Fruit fly (Drosophila melanogaster) whole organism, prepupa: Measurements from ENCODE around the gene Ugt35B1.

Source experiments
- Blimp-1 ChIP-seq: fragments of 200-800 bp; sonication (Bioruptor generic); optimal IDR thresholded peaks from 3 replicates; lab custom pipeline; 2017; ENCODE audit warnings: missing biosample characterization, missing genetic modification characterization, mild to moderate bottlenecking, moderate library complexity, missing genetic modification reagents
- CG10669 ChIP-seq: fragments of 200-800 bp; sonication (Bioruptor generic); optimal IDR thresholded peaks from 3 replicates; lab custom pipeline; 2018; ENCODE audit warnings: missing biosample characterization, mild to moderate bottlenecking, missing genetic modification characterization, moderate library complexity
- CG11902 ChIP-seq: fragments of 200-800 bp; sonication (Bioruptor generic); optimal IDR thresholded peaks from 3 replicates; lab custom pipeline; 2016; ENCODE audit warnings: missing biosample characterization, missing genetic modification characterization
- CG15336 ChIP-seq: fragments of 200-800 bp; sonication (Bioruptor generic); IDR thresholded peaks from 2 replicates; pipeline ENCODE4 v1.3.6; 2022; ENCODE audit warnings: missing biosample characterization, missing genetic modification characterization
- CG16779 ChIP-seq: fragments of 200-800 bp; sonication (Bioruptor generic); optimal IDR thresholded peaks from 3 replicates; lab custom pipeline; 2017; ENCODE audit warnings: missing biosample characterization, mild to moderate bottlenecking, missing genetic modification characterization
- CG3032 ChIP-seq: fragments of 200-800 bp; optimal IDR thresholded peaks from 2 replicates; lab custom pipeline; 2019; ENCODE audit warnings: missing biosample characterization, mild to moderate bottlenecking, missing genetic modification characterization, moderate library complexity
- CG31627 ChIP-seq: fragments of 200-800 bp; sonication (Bioruptor generic); optimal IDR thresholded peaks from 3 replicates; lab custom pipeline; 2016; ENCODE audit warnings: missing biosample characterization, missing genetic modification characterization
- CG4318 ChIP-seq: fragments of 200-800 bp; sonication (Bioruptor generic); optimal IDR thresholded peaks from 3 replicates; lab custom pipeline; 2017; ENCODE audit warnings: missing biosample characterization, mild to moderate bottlenecking, missing genetic modification characterization
- CG6163 ChIP-seq: fragments of 200-800 bp; sonication (Bioruptor generic); IDR thresholded peaks from 3 replicates; pipeline ENCODE4 v1.3.6; 2022; ENCODE audit warnings: missing biosample characterization, missing genetic modification characterization
- CG6276 ChIP-seq: fragments of 200-800 bp; sonication (Bioruptor generic); optimal IDR thresholded peaks from 2 replicates; lab custom pipeline; 2017; ENCODE audit warnings: missing biosample characterization, mild to moderate bottlenecking, missing genetic modification characterization
- CG6792 ChIP-seq: fragments of 200-800 bp; sonication (Bioruptor generic); optimal IDR thresholded peaks from 3 replicates; lab custom pipeline; 2016; ENCODE audit warnings: missing biosample characterization, missing genetic modification characterization
- CG6808 ChIP-seq: fragments of 200-800 bp; sonication (Bioruptor generic); optimal IDR thresholded peaks from 3 replicates; lab custom pipeline; 2017; ENCODE audit warnings: missing biosample characterization, missing genetic modification characterization, mild to moderate bottlenecking, moderate library complexity, missing genetic modification reagents
- CG6854 ChIP-seq: fragments of 200-800 bp; sonication (Bioruptor generic); optimal IDR thresholded peaks from 2 replicates; lab custom pipeline; 2017; ENCODE audit warnings: missing biosample characterization, mild to moderate bottlenecking, missing genetic modification characterization
- CG7368 ChIP-seq: fragments of 200-800 bp; sonication (Bioruptor generic); optimal IDR thresholded peaks from 3 replicates; lab custom pipeline; 2016; ENCODE audit warnings: missing biosample characterization, missing genetic modification characterization
- CG8119 ChIP-seq: fragments of 200-800 bp; sonication (Bioruptor generic); IDR thresholded peaks from 3 replicates; pipeline ENCODE4 v1.3.6; 2022; ENCODE audit warnings: missing biosample characterization, missing genetic modification characterization
- CG8319 ChIP-seq: fragments of 200-800 bp; sonication (Bioruptor generic); optimal IDR thresholded peaks from 3 replicates; lab custom pipeline; 2016; ENCODE audit warnings: missing biosample characterization, missing genetic modification characterization
- CG8632 ChIP-seq: fragments of 200-800 bp; sonication (Bioruptor generic); optimal IDR thresholded peaks from 3 replicates; lab custom pipeline; 2016; ENCODE audit warnings: missing biosample characterization, missing genetic modification characterization
- Eip75B ChIP-seq: fragments of 200-800 bp; sonication (Bioruptor generic); optimal IDR thresholded peaks from 3 replicates; lab custom pipeline; 2016; ENCODE audit warnings: missing biosample characterization, missing genetic modification characterization
- Eip78C ChIP-seq: fragments of 200-800 bp; sonication (Bioruptor generic); peaks from one replicate; lab custom pipeline; 2016; ENCODE audit warnings: missing biosample characterization, missing genetic modification characterization
- Eip93F ChIP-seq: fragments of 200-800 bp; sonication (Bioruptor generic); optimal IDR thresholded peaks from 2 replicates; lab custom pipeline; 2016; ENCODE audit warnings: missing biosample characterization, mild to moderate bottlenecking, missing genetic modification characterization
- Ets21C ChIP-seq: fragments of 200-800 bp; sonication (Bioruptor generic); optimal IDR thresholded peaks from 3 replicates; lab custom pipeline; 2016; ENCODE audit warnings: missing biosample characterization, missing genetic modification characterization
- Ets96B ChIP-seq: fragments of 200-800 bp; optimal IDR thresholded peaks from 2 replicates; lab custom pipeline; 2019; ENCODE audit warnings: missing biosample characterization, mild to moderate bottlenecking, missing genetic modification characterization, moderate library complexity
- Hr38 ChIP-seq: sonication (Bioruptor generic); optimal IDR thresholded peaks from 2 replicates; lab custom pipeline; 2016; ENCODE audit warnings: missing biosample characterization, missing genetic modification characterization
- Hr39 ChIP-seq: fragments of 200-800 bp; sonication (Bioruptor generic); optimal IDR thresholded peaks from 2 replicates; lab custom pipeline; 2016; ENCODE audit warnings: missing biosample characterization, missing genetic modification characterization
- Hr4 ChIP-seq: fragments of 200-800 bp; sonication (Bioruptor generic); optimal IDR thresholded peaks from 3 replicates; lab custom pipeline; 2016; ENCODE audit warnings: missing biosample characterization, missing genetic modification characterization
- Lpt ChIP-seq: fragments of 200-800 bp; sonication (Bioruptor generic); optimal IDR thresholded peaks from 3 replicates; lab custom pipeline; 2016; ENCODE audit warnings: missing biosample characterization, missing genetic modification characterization
- Met ChIP-seq: fragments of 200-800 bp; sonication (Bioruptor generic); optimal IDR thresholded peaks from 3 replicates; lab custom pipeline; 2016; ENCODE audit warnings: missing biosample characterization, missing genetic modification characterization
- OdsH ChIP-seq: fragments of 200-800 bp; sonication (Bioruptor generic); optimal IDR thresholded peaks from 3 replicates; lab custom pipeline; 2016; ENCODE audit warnings: missing biosample characterization, missing genetic modification characterization
- Sox102F ChIP-seq: fragments of 200-800 bp; sonication (Bioruptor generic); optimal IDR thresholded peaks from 2 replicates; lab custom pipeline; 2016; ENCODE audit warnings: missing biosample characterization, mild to moderate bottlenecking, missing genetic modification characterization
- Sox15 ChIP-seq: fragments of 200-800 bp; sonication (Bioruptor generic); optimal IDR thresholded peaks from 3 replicates; lab custom pipeline; 2016; ENCODE audit warnings: missing biosample characterization, missing genetic modification characterization
- achi ChIP-seq: fragments of 200-800 bp; sonication (Bioruptor generic); optimal IDR thresholded peaks from 3 replicates; lab custom pipeline; 2016; ENCODE audit warnings: missing biosample characterization, missing genetic modification characterization
- dac ChIP-seq: fragments of 200-800 bp; sonication (Bioruptor generic); optimal IDR thresholded peaks from 2 replicates; lab custom pipeline; 2017; ENCODE audit warnings: missing biosample characterization, mild to moderate bottlenecking, missing genetic modification characterization
- dsx ChIP-seq: fragments of 200-800 bp; optimal IDR thresholded peaks from 3 replicates; lab custom pipeline; 2019; ENCODE audit warnings: missing biosample characterization, mild to moderate bottlenecking, missing genetic modification characterization, moderate library complexity; ENCODE audit not compliant: poor library complexity, severe bottlenecking
- eg ChIP-seq: fragments of 200-800 bp; sonication (Bioruptor generic); IDR thresholded peaks from 3 replicates; pipeline ENCODE4 v1.3.6; 2022; ENCODE audit warnings: missing biosample characterization, missing genetic modification characterization
- esn ChIP-seq: fragments of 200-800 bp; sonication (Bioruptor generic); optimal IDR thresholded peaks from 2 replicates; lab custom pipeline; 2016; ENCODE audit warnings: missing biosample characterization, mild to moderate bottlenecking, missing genetic modification characterization, moderate library complexity
- fd59A ChIP-seq: fragments of 200-800 bp; sonication (Bioruptor generic); optimal IDR thresholded peaks from 2 replicates; lab custom pipeline; 2017; ENCODE audit warnings: missing biosample characterization, mild to moderate bottlenecking, missing genetic modification characterization, missing genetic modification reagents
- fd85E ChIP-seq: fragments of 200-800 bp; sonication (Bioruptor generic); optimal IDR thresholded peaks from 3 replicates; lab custom pipeline; 2016; ENCODE audit warnings: missing biosample characterization, missing genetic modification characterization
- fkh ChIP-seq: fragments of 200-800 bp; sonication (Bioruptor generic); optimal IDR thresholded peaks from 3 replicates; lab custom pipeline; 2017; ENCODE audit warnings: missing biosample characterization, mild to moderate bottlenecking, missing genetic modification characterization, moderate library complexity
- lz ChIP-seq: fragments of 200-800 bp; sonication (Bioruptor generic); optimal IDR thresholded peaks from 3 replicates; lab custom pipeline; 2016; ENCODE audit warnings: missing biosample characterization, missing genetic modification characterization
- net ChIP-seq: fragments of 200-800 bp; sonication (Bioruptor generic); optimal IDR thresholded peaks from 3 replicates; lab custom pipeline; 2016; ENCODE audit warnings: missing biosample characterization, missing genetic modification characterization
- pdm3 ChIP-seq: fragments of 200-800 bp; sonication (Bioruptor generic); optimal IDR thresholded peaks from 3 replicates; lab custom pipeline; 2016; ENCODE audit warnings: missing biosample characterization, missing genetic modification characterization
- ss ChIP-seq, 2 experiments: fragments of 200-800 bp; sonication (Bioruptor generic); optimal IDR thresholded peaks; 2 replicates in 1 of 2; 3 replicates in 1 of 2; lab custom pipeline; 2017 to 2018; ENCODE audit warnings: mild to moderate bottlenecking in 2 of 2, missing biosample characterization in 2 of 2, missing genetic modification characterization in 2 of 2, moderate library complexity in 1 of 2
- vri ChIP-seq: fragments of 200-800 bp; sonication (Bioruptor generic); optimal IDR thresholded peaks from 3 replicates; lab custom pipeline; 2016; ENCODE audit warnings: missing biosample characterization, mild to moderate bottlenecking, missing genetic modification characterization

Ugt35B1 gene

dm6 chr3R:11178300-11178699 lies 8.3 kb upstream of the Ugt35B1 start:
- TF ChIP-seq CG16779 (no peak), CG4318 (GFP tag; lab: Kevin White, UChicago) (no peak), fkh (GFP tag; lab: Kevin White, UChicago) (peak; percentile 47)

dm6 chr3R:11177579-11177978 lies 7.5 kb upstream of the Ugt35B1 start:
- no peak for TF ChIP-seq achi (GFP tag; lab: Kevin White, UChicago)
- TF ChIP-seq net (GFP tag; lab: Kevin White, UChicago), result no peak
- no peak for TF ChIP-seq CG31627
- TF ChIP-seq CG3032 (tag; lab: Kevin White, UChicago), result no peak
- no peak for TF ChIP-seq CG6854
- TF ChIP-seq fd59A (GFP tag; lab: Kevin White, UChicago), result no peak
- TF ChIP-seq fd85E (GFP tag; lab: Kevin White, UChicago), result no peak
- TF ChIP-seq CG8319 (GFP tag; lab: Kevin White, UChicago), result no peak
- no peak for TF ChIP-seq Ets96B
- TF ChIP-seq CG7368, result no peak
- no peak for TF ChIP-seq Sox102F
- TF ChIP-seq Eip75B, result no peak
- no peak for TF ChIP-seq Met (GFP tag; lab: Kevin White, UChicago)
- no peak for TF ChIP-seq CG4318 (GFP tag; lab: Kevin White, UChicago)
- TF ChIP-seq Lpt (GFP tag; lab: Kevin White, UChicago), result no peak
- TF ChIP-seq Hr4 (GFP tag; lab: Kevin White, UChicago), result no peak
- no peak for TF ChIP-seq Sox15 (GFP tag; lab: Kevin White, UChicago)
- TF ChIP-seq Eip78C (GFP tag; lab: Kevin White, UChicago), result no peak
- no peak for TF ChIP-seq eg

dm6 chr3R:11175777-11176176 lies 5.7 kb upstream of the Ugt35B1 start:
- TF ChIP-seq CG15336 (GFP tag; lab: Robert Waterston, UW), result no peak
- no peak for TF ChIP-seq Ets21C (GFP tag; lab: Kevin White, UChicago)
- TF ChIP-seq CG10669, result no peak
- TF ChIP-seq fd85E (GFP tag; lab: Kevin White, UChicago), result no peak
- no peak for TF ChIP-seq CG11902 (GFP tag; lab: Kevin White, UChicago)
- TF ChIP-seq Lpt (GFP tag; lab: Kevin White, UChicago), result no peak
- no peak for TF ChIP-seq CG16779
- no peak for TF ChIP-seq Hr38
- no peak for TF ChIP-seq CG8119 (GFP tag; lab: Robert Waterston, UW)
- no peak for TF ChIP-seq OdsH (GFP tag; lab: Kevin White, UChicago)
- no peak for TF ChIP-seq CG3032 (tag; lab: Kevin White, UChicago)
- no peak for TF ChIP-seq net (GFP tag; lab: Kevin White, UChicago)
- TF ChIP-seq CG8632 (GFP tag; lab: Kevin White, UChicago), result no peak
- no peak for TF ChIP-seq CG6808
- TF ChIP-seq Eip93F (GFP tag; lab: Kevin White, UChicago), result no peak
- no peak for TF ChIP-seq CG6792 (GFP tag; lab: Kevin White, UChicago)

- TF ChIP-seq vri (peak; percentile 42), CG6792 (GFP tag; lab: Kevin White, UChicago) (no peak)
Measured at dm6 chr3R:11175308-11175707, 5.3 kb upstream of the Ugt35B1 start, which contains the start of the genes Ugt304A1 and Ugt303A1. Gene Ugt304A1, minus strand, starts transcription at chr3R:11175408. Gene Ugt303A1, plus strand, starts transcription at chr3R:11175529.

- no peak for TF ChIP-seq CG15336 (GFP tag; lab: Robert Waterston, UW)
- no peak for TF ChIP-seq CG11902 (GFP tag; lab: Kevin White, UChicago)
- no peak for TF ChIP-seq pdm3 (GFP tag; lab: Kevin White, UChicago)
- TF ChIP-seq ss (GFP tag; optimal IDR thresholded peaks at IDR 0.05; lab: Kevin White, UChicago), result no peak
- TF ChIP-seq CG6163 (GFP tag; lab: Robert Waterston, UW), result no peak
- no peak for TF ChIP-seq Ets96B
- TF ChIP-seq eg, result no peak
- TF ChIP-seq CG7368, result no peak
- TF ChIP-seq Hr39 (GFP tag; lab: Kevin White, UChicago), result no peak
- TF ChIP-seq esn, result no peak
- no peak for TF ChIP-seq lz (GFP tag; lab: Kevin White, UChicago)
- no peak for TF ChIP-seq CG8119 (GFP tag; lab: Robert Waterston, UW)
- TF ChIP-seq CG31627, result no peak
- TF ChIP-seq Blimp-1 (GFP tag; lab: Kevin White, UChicago), result no peak
- no peak for TF ChIP-seq Eip78C (GFP tag; lab: Kevin White, UChicago)
- TF ChIP-seq CG6276, result no peak
- no peak for TF ChIP-seq CG10669
- TF ChIP-seq dac (GFP tag; lab: Kevin White, UChicago), result no peak
- TF ChIP-seq dsx (GFP tag; lab: Kevin White, UChicago), result no peak
- no peak for TF ChIP-seq Ets21C (GFP tag; lab: Kevin White, UChicago)
Measured at dm6 chr3R:11173169-11173506, 3.1 kb upstream of the Ugt35B1 start.
